Worm (Caenorhabditis elegans) whole organism, L2 larva: Measurements from ENCODE around the gene ugt-8.

Experiments used
- C34F6.9 ChIP-seq: fragments of 150-350 bp; optimal IDR thresholded peaks from 2 replicates; lab custom pipeline; 2014; ENCODE audit warnings: missing biosample characterization, missing genetic modification characterization
- crh-2 ChIP-seq: sonication (generic microtip); optimal IDR thresholded peaks from 2 replicates; lab custom pipeline; 2017; ENCODE audit warnings: missing biosample characterization, missing genetic modification characterization
- egl-27 ChIP-seq: sonication (generic microtip); optimal IDR thresholded peaks from 3 replicates; lab custom pipeline; 2017; ENCODE audit warnings: missing biosample characterization, missing genetic modification reagents, missing genetic modification characterization
- lin-11 ChIP-seq: fragments of 150-350 bp; sonication (generic microtip); optimal IDR thresholded peaks from 2 replicates; lab custom pipeline; 2014; ENCODE audit warnings: missing biosample characterization, missing genetic modification characterization, inconsistent platforms, mixed read lengths
- lin-13 ChIP-seq: fragments of 150-350 bp; optimal IDR thresholded peaks from 2 replicates; lab custom pipeline; 2014; ENCODE audit warnings: missing biosample characterization, missing genetic modification reagents, missing genetic modification characterization
- lsy-2 ChIP-seq, 2 experiments: fragments of 150-350 bp in 1 of 2; sonication (generic microtip) in 1 of 2; optimal IDR thresholded peaks; 2 replicates each; lab custom pipeline; 2014 to 2017; ENCODE audit warnings: missing biosample characterization in 2 of 2, missing genetic modification characterization in 2 of 2
- nhr-25 ChIP-seq: fragments of 150-350 bp; sonication (generic microtip); optimal IDR thresholded peaks from 3 replicates; lab custom pipeline; 2014; ENCODE audit warnings: missing biosample characterization, missing genetic modification characterization
- nhr-77 ChIP-seq: fragments of 150-350 bp; optimal IDR thresholded peaks from 2 replicates; lab custom pipeline; 2014; ENCODE audit warnings: missing biosample characterization, missing genetic modification characterization
- unc-62 ChIP-seq: fragments of 150-350 bp; optimal IDR thresholded peaks from 2 replicates; lab custom pipeline; 2014; ENCODE audit warnings: missing biosample characterization, missing genetic modification reagents, missing genetic modification characterization
- ztf-1 ChIP-seq: fragments of 200-800 bp; sonication (Bioruptor generic); conservative IDR thresholded peaks from 2 replicates; pipeline ENCODE4 v1.3.6; 2022; ENCODE audit warnings: missing genetic modification characterization, missing compliant biosample characterization

DNA sequence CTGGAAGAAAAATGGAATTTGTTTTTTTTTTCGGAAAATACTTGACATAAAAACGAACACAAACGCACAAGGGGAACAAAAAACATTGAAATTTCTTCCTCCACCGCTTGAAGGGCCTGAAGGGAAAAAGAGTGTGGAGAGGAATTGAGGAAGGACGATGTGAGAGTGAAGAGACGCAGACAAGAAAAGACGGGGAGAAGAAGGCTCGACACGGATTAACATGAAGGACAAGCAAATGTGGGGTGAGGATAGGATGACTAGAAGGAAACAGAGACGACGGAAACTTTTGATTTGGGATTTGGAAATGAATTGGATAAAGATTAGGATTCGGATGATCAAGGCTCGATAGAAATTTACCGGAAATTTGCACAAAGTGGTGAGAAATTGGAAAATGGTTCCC is 43.2 kb upstream of the ugt-8 start:
- TF ChIP-seq nhr-25 = no peak
- TF ChIP-seq lsy-2 (tag; optimal IDR thresholded peaks at IDR 0.05; lab: Kevin White, UChicago) = peak in 1 of 2 experiments; percentile 45
- TF ChIP-seq C34F6.9 = no peak
- TF ChIP-seq ztf-1 (GFP tag; lab: Robert Waterston, UW) = no peak
- no peak for TF ChIP-seq unc-62
- no peak for TF ChIP-seq egl-27 (tag; lab: Kevin White, UChicago)
- no peak for TF ChIP-seq nhr-77 (tag; lab: Kevin White, UChicago)
- TF ChIP-seq lin-11 (tag; lab: Kevin White, UChicago) = no peak
- TF ChIP-seq lin-13 (GFP tag; lab: Kevin White, UChicago) = no peak
- no peak for TF ChIP-seq crh-2 (tag; lab: Kevin White, UChicago)
